Worm (Caenorhabditis elegans) whole organism, L3 larva: ENCODE results near the gene F59A6.3.

ENCODE experiments used
- ZK546.5 ChIP-seq: sonication (generic microtip); optimal IDR thresholded peaks from 2 replicates; lab custom pipeline; 2017; ENCODE audit warnings: missing biosample characterization, missing genetic modification characterization
- aly-2 ChIP-seq: fragments of 150-350 bp; optimal IDR thresholded peaks from 2 replicates; lab custom pipeline; 2014; ENCODE audit warnings: missing biosample characterization, missing genetic modification characterization
- ceh-28 ChIP-seq: fragments of 150-350 bp; optimal IDR thresholded peaks from 2 replicates; lab custom pipeline; 2014; ENCODE audit warnings: missing biosample characterization, missing genetic modification reagents, missing genetic modification characterization
- egl-27 ChIP-seq: sonication (generic microtip); optimal IDR thresholded peaks from 4 replicates; lab custom pipeline; 2017; ENCODE audit warnings: missing biosample characterization, missing genetic modification reagents, missing genetic modification characterization
- egl-5 ChIP-seq: fragments of 150-350 bp; optimal IDR thresholded peaks from 2 replicates; lab custom pipeline; 2017; ENCODE audit warnings: missing biosample characterization, missing genetic modification reagents, missing genetic modification characterization, inconsistent platforms
- elt-2 ChIP-seq: sonication (generic microtip); optimal IDR thresholded peaks from 2 replicates; lab custom pipeline; 2016; ENCODE audit warnings: missing genetic modification reagents, mild to moderate bottlenecking, missing genetic modification characterization, missing compliant biosample characterization
- elt-3 ChIP-seq, 3 experiments: fragments of 150-350 bp in 1 of 3; sonication (generic microtip) in 2 of 3; optimal IDR thresholded peaks; 2 replicates in 2 of 3; 4 replicates in 1 of 3; lab custom pipeline; 2014 to 2017; ENCODE audit warnings: missing biosample characterization in 3 of 3, missing genetic modification characterization in 3 of 3
- eor-1 ChIP-seq, 2 experiments: fragments of 150-350 bp; optimal IDR thresholded peaks; 2 replicates each; lab custom pipeline; 2014 to 2018; ENCODE audit warnings: missing biosample characterization in 2 of 2, missing genetic modification characterization in 2 of 2
- fkh-2 ChIP-seq: fragments of 150-350 bp; optimal IDR thresholded peaks from 2 replicates; lab custom pipeline; 2014; ENCODE audit warnings: missing biosample characterization, missing genetic modification reagents, missing genetic modification characterization
- fos-1 ChIP-seq: fragments of 150-350 bp; optimal IDR thresholded peaks from 2 replicates; lab custom pipeline; 2014; ENCODE audit warnings: missing biosample characterization, missing genetic modification characterization
- hmg-11 ChIP-seq: sonication (generic microtip); optimal IDR thresholded peaks from 2 replicates; lab custom pipeline; 2016; ENCODE audit warnings: missing genetic modification characterization, missing compliant biosample characterization
- jun-1 ChIP-seq: fragments of 150-350 bp; optimal IDR thresholded peaks from 2 replicates; lab custom pipeline; 2014; ENCODE audit warnings: missing biosample characterization, missing genetic modification reagents, missing genetic modification characterization
- lin-15B ChIP-seq: fragments of 150-350 bp; optimal IDR thresholded peaks from 2 replicates; lab custom pipeline; 2014; ENCODE audit warnings: missing biosample characterization, missing genetic modification characterization
- lin-39 ChIP-seq: fragments of 150-350 bp; optimal IDR thresholded peaks from 2 replicates; lab custom pipeline; 2018; ENCODE audit warnings: missing biosample characterization, missing genetic modification reagents, missing genetic modification characterization
- lsy-12 ChIP-seq: sonication (generic microtip); optimal IDR thresholded peaks from 2 replicates; lab custom pipeline; 2016; ENCODE audit warnings: mild to moderate bottlenecking, missing genetic modification characterization, missing compliant biosample characterization
- mdl-1 ChIP-seq: fragments of 150-350 bp; optimal IDR thresholded peaks from 2 replicates; lab custom pipeline; 2014; ENCODE audit warnings: missing biosample characterization, missing genetic modification characterization
- mml-1 ChIP-seq: fragments of 150-350 bp; sonication (generic microtip); optimal IDR thresholded peaks from 3 replicates; lab custom pipeline; 2014; ENCODE audit warnings: missing biosample characterization, missing genetic modification characterization
- nfya-1 ChIP-seq: sonication (generic microtip); optimal IDR thresholded peaks from 2 replicates; lab custom pipeline; 2017; ENCODE audit warnings: missing genetic modification characterization, mild to moderate bottlenecking, missing compliant biosample characterization, antibody characterized with exemption, moderate library complexity; ENCODE audit not compliant: insufficient read depth
- nhr-12 ChIP-seq: fragments of 150-350 bp; optimal IDR thresholded peaks from 2 replicates; lab custom pipeline; 2014; ENCODE audit warnings: missing biosample characterization, missing genetic modification characterization
- nhr-23 ChIP-seq: fragments of 150-350 bp; optimal IDR thresholded peaks from 2 replicates; lab custom pipeline; 2014; ENCODE audit warnings: missing biosample characterization, missing genetic modification reagents, missing genetic modification characterization
- nhr-25 ChIP-seq: sonication (generic microtip); optimal IDR thresholded peaks from 2 replicates; lab custom pipeline; 2017; ENCODE audit warnings: missing biosample characterization, missing genetic modification characterization
- nhr-28 ChIP-seq: fragments of 150-350 bp; optimal IDR thresholded peaks from 2 replicates; lab custom pipeline; 2014; ENCODE audit warnings: missing biosample characterization, missing genetic modification characterization
- nhr-43 ChIP-seq: sonication (generic microtip); optimal IDR thresholded peaks from 2 replicates; lab custom pipeline; 2016; ENCODE audit warnings: mild to moderate bottlenecking, missing genetic modification characterization, missing compliant biosample characterization; ENCODE audit not compliant: poor library complexity, severe bottlenecking
- nhr-67 ChIP-seq: fragments of 150-350 bp; optimal IDR thresholded peaks from 2 replicates; lab custom pipeline; 2014; ENCODE audit warnings: missing biosample characterization, missing genetic modification characterization
- nhr-76 ChIP-seq: fragments of 150-350 bp; sonication (generic microtip); optimal IDR thresholded peaks from 5 replicates; lab custom pipeline; 2014; ENCODE audit warnings: missing biosample characterization, missing genetic modification characterization
- nhr-77 ChIP-seq: fragments of 150-350 bp; optimal IDR thresholded peaks from 2 replicates; lab custom pipeline; 2014; ENCODE audit warnings: missing biosample characterization, missing genetic modification characterization
- pha-4 ChIP-seq: fragments of 150-350 bp; optimal IDR thresholded peaks from 2 replicates; lab custom pipeline; 2014; ENCODE audit warnings: missing biosample characterization, missing genetic modification reagents, missing genetic modification characterization
- pqm-1 ChIP-seq: fragments of 150-350 bp; optimal IDR thresholded peaks from 2 replicates; lab custom pipeline; 2017; ENCODE audit warnings: missing biosample characterization, missing genetic modification characterization, inconsistent platforms
- skn-1 ChIP-seq: fragments of 150-350 bp; optimal IDR thresholded peaks from 2 replicates; lab custom pipeline; 2014; ENCODE audit warnings: missing biosample characterization, missing genetic modification characterization
- snpc-4 ChIP-seq: fragments of 150-350 bp; optimal IDR thresholded peaks from 2 replicates; lab custom pipeline; 2014; ENCODE audit warnings: missing biosample characterization, missing genetic modification characterization
- unc-39 ChIP-seq: sonication (generic microtip); optimal IDR thresholded peaks from 4 replicates; lab custom pipeline; 2017; ENCODE audit warnings: missing biosample characterization, missing genetic modification characterization
- unc-62 ChIP-seq: fragments of 150-350 bp; sonication (generic microtip); optimal IDR thresholded peaks from 4 replicates; lab custom pipeline; 2014; ENCODE audit warnings: missing biosample characterization, missing genetic modification reagents, missing genetic modification characterization
- zag-1 ChIP-seq: fragments of 150-350 bp; optimal IDR thresholded peaks from 2 replicates; lab custom pipeline; 2014; ENCODE audit warnings: missing biosample characterization, missing genetic modification characterization
- ztf-11 ChIP-seq: fragments of 150-350 bp; optimal IDR thresholded peaks from 2 replicates; lab custom pipeline; 2014; ENCODE audit warnings: missing biosample characterization, missing genetic modification characterization
- ztf-4 ChIP-seq: fragments of 150-350 bp; optimal IDR thresholded peaks from 2 replicates; lab custom pipeline; 2014; ENCODE audit warnings: missing biosample characterization, missing genetic modification characterization

Gene F59A6.3

ce11 chrII:5016977-5017585 is 8.9 kb downstream of the F59A6.3 start (continued):
- TF ChIP-seq aly-2 (tag; lab: Kevin White, UChicago) (no peak), snpc-4 (tag; lab: Kevin White, UChicago) (peak; percentile 44), fkh-2 (tag; lab: Kevin White, UChicago) (peak; percentile 6)

ce11 chrII:5018578-5018977 is 10.4 kb downstream of the F59A6.3 start:
- no peak for TF ChIP-seq hmg-11 (tag; lab: Kevin White, UChicago)
- no peak for TF ChIP-seq eor-1 (tag; optimal IDR thresholded peaks at IDR 0.05; lab: Kevin White, UChicago)
- no peak for TF ChIP-seq mml-1 (tag; lab: Kevin White, UChicago)
- TF ChIP-seq egl-5 (tag; lab: Kevin White, UChicago) = no peak
- TF ChIP-seq ZK546.5 (tag; lab: Kevin White, UChicago) = no peak
- TF ChIP-seq lin-15B (tag; lab: Kevin White, UChicago) = no peak
- TF ChIP-seq nhr-77 (tag; lab: Kevin White, UChicago) = no peak
- no peak for TF ChIP-seq nhr-76 (tag; lab: Kevin White, UChicago)
- no peak for TF ChIP-seq nhr-43
- no peak for TF ChIP-seq nhr-12 (tag; lab: Kevin White, UChicago)
- no peak for TF ChIP-seq unc-62
- no peak for TF ChIP-seq nhr-67
- no peak for TF ChIP-seq snpc-4 (tag; lab: Kevin White, UChicago)
- TF ChIP-seq nhr-28 = no peak
- TF ChIP-seq elt-2 (tag; lab: Kevin White, UChicago) = no peak
- no peak for TF ChIP-seq fos-1 (tag; lab: Kevin White, UChicago)
- TF ChIP-seq unc-39 (tag; lab: Kevin White, UChicago) = no peak
- TF ChIP-seq lsy-12 (tag; lab: Kevin White, UChicago) = no peak
- no peak for TF ChIP-seq pha-4 (tag; lab: Kevin White, UChicago)

ce11 chrII:5019389-5020108 is 11.4 kb downstream of the F59A6.3 start:
- TF ChIP-seq aly-2 (tag; lab: Kevin White, UChicago) = no peak
- peak; percentile 15 for TF ChIP-seq nhr-23
- peak; percentile 100 for TF ChIP-seq elt-2 (tag; lab: Kevin White, UChicago)
- no peak for TF ChIP-seq elt-3 (tag; optimal IDR thresholded peaks at IDR 0.05; lab: Kevin White, UChicago)
- no peak for TF ChIP-seq lin-39
- TF ChIP-seq jun-1 (tag; lab: Kevin White, UChicago) = peak; percentile 54
- TF ChIP-seq pha-4 (tag; lab: Kevin White, UChicago) = peak; percentile 28
- no peak for TF ChIP-seq mdl-1 (tag; lab: Kevin White, UChicago)
- peak; percentile 45 for TF ChIP-seq pqm-1 (tag; lab: Kevin White, UChicago)
- peak; percentile 67 for TF ChIP-seq nhr-25 (tag; lab: Kevin White, UChicago)
- no peak for TF ChIP-seq ztf-11 (tag; lab: Kevin White, UChicago)
- TF ChIP-seq ztf-4 = no peak
- no peak for TF ChIP-seq skn-1
- TF ChIP-seq nhr-43 = peak; percentile 59
- TF ChIP-seq ceh-28 (tag; lab: Kevin White, UChicago) = peak; percentile 32
- TF ChIP-seq nfya-1 (tag; lab: Kevin White, UChicago) = peak; percentile 7
- TF ChIP-seq, all 47 proteins: peak for 9

- TF ChIP-seq egl-27 (tag; lab: Kevin White, UChicago) = no peak
- peak; percentile 33 for TF ChIP-seq pha-4 (tag; lab: Kevin White, UChicago)
- TF ChIP-seq fos-1 (tag; lab: Kevin White, UChicago) = no peak
- TF ChIP-seq nhr-67 = no peak
- no peak for TF ChIP-seq egl-5 (tag; lab: Kevin White, UChicago)
- no peak for TF ChIP-seq zag-1 (tag; lab: Kevin White, UChicago)
- TF ChIP-seq nhr-77 (tag; lab: Kevin White, UChicago) = no peak
- TF ChIP-seq elt-2 (tag; lab: Kevin White, UChicago) = peak; percentile 88
Observed at ce11 chrII:5020513-5021081, 12.5 kb downstream of the F59A6.3 start.
